Worm (Caenorhabditis elegans) whole organism, mixed stage, embryonic: ENCODE measurements around the gene ugt-58.

Source experiments
- elt-3 ChIP-seq: fragments of 150-350 bp; optimal IDR thresholded peaks from 2 replicates; lab custom pipeline; 2014; ENCODE audit warnings: missing biosample characterization, missing genetic modification characterization
- nhr-12 ChIP-seq: fragments of 150-350 bp; optimal IDR thresholded peaks from 2 replicates; lab custom pipeline; 2014; ENCODE audit warnings: missing biosample characterization, missing genetic modification characterization
- unc-62 ChIP-seq: fragments of 150-350 bp; optimal IDR thresholded peaks from 2 replicates; lab custom pipeline; 2014; ENCODE audit warnings: missing biosample characterization, missing genetic modification reagents, missing genetic modification characterization

- TF ChIP-seq nhr-12 (tag; lab: Kevin White, UChicago), result no peak
- no peak for TF ChIP-seq elt-3 (tag; lab: Kevin White, UChicago)
- TF ChIP-seq unc-62 (GFP tag; lab: Kevin White, UChicago), result no peak
These were observed 49.2 kb downstream of the ugt-58 start, which contains the start of gene sra-8 for ce11 chrII:9537429-9537828.
